Fruit fly (Drosophila melanogaster) whole organism, embryonic: ENCODE results near the gene CG43400.

Experiments
- ATbp ChIP-seq: fragments of 200-800 bp; sonication (Bioruptor generic); optimal IDR thresholded peaks from 2 replicates; lab custom pipeline; 2017; ENCODE audit warnings: missing biosample characterization, mild to moderate bottlenecking, missing genetic modification characterization, missing genetic modification reagents
- Atf-2 ChIP-seq: fragments of 200-800 bp; sonication (Bioruptor generic); optimal IDR thresholded peaks from 2 replicates; lab custom pipeline; 2016; ENCODE audit warnings: missing biosample characterization, missing genetic modification characterization
- Awh ChIP-seq: fragments of 200-800 bp; sonication (Bioruptor generic); IDR thresholded peaks from 2 replicates; pipeline ENCODE4, ENCODE4 v1.3.6; 2022; ENCODE audit warnings: missing biosample characterization, missing genetic modification characterization
- Blimp-1 ChIP-seq: fragments of 200-800 bp; sonication (Bioruptor generic); optimal IDR thresholded peaks from 3 replicates; lab custom pipeline; 2018; ENCODE audit warnings: missing biosample characterization, missing genetic modification characterization, mild to moderate bottlenecking, moderate library complexity, missing genetic modification reagents
- CG11560 ChIP-seq: fragments of 200-800 bp; sonication (Bioruptor generic); IDR thresholded peaks from 3 replicates; pipeline ENCODE4 v1.3.6; 2022; ENCODE audit warnings: missing biosample characterization, missing genetic modification characterization
- CG12219 ChIP-seq: fragments of 200-800 bp; sonication (Bioruptor generic); optimal IDR thresholded peaks from 3 replicates; lab custom pipeline; 2018; ENCODE audit warnings: missing biosample characterization, mild to moderate bottlenecking, missing genetic modification characterization
- CG12391 ChIP-seq: fragments of 200-800 bp; sonication (Bioruptor generic); optimal IDR thresholded peaks from 3 replicates; lab custom pipeline; 2018; ENCODE audit warnings: missing biosample characterization, mild to moderate bottlenecking, missing genetic modification characterization, moderate library complexity
- CG13287 ChIP-seq: fragments of 200-800 bp; sonication (Bioruptor generic); IDR thresholded peaks from 2 replicates; pipeline ENCODE4 v1.3.6; 2022; ENCODE audit warnings: missing biosample characterization, missing genetic modification characterization; ENCODE audit not compliant: partially characterized antibody
- CG17186 ChIP-seq: fragments of 200-800 bp; sonication (Bioruptor generic); optimal IDR thresholded peaks from 3 replicates; lab custom pipeline; 2017; ENCODE audit warnings: missing biosample characterization, missing genetic modification reagents, missing genetic modification characterization
- CG17359 ChIP-seq: fragments of 200-800 bp; sonication (Bioruptor generic); optimal IDR thresholded peaks from 3 replicates; lab custom pipeline; 2018; ENCODE audit warnings: missing biosample characterization, mild to moderate bottlenecking, missing genetic modification characterization, moderate library complexity
- CG1832 ChIP-seq: fragments of 200-800 bp; sonication (Bioruptor generic); optimal IDR thresholded peaks from 2 replicates; lab custom pipeline; 2017; ENCODE audit warnings: missing biosample characterization, mild to moderate bottlenecking, missing genetic modification characterization, inconsistent platforms
- CG18476 ChIP-seq: fragments of 200-800 bp; sonication (Bioruptor generic); optimal IDR thresholded peaks from 2 replicates; lab custom pipeline; 2016; ENCODE audit warnings: missing biosample characterization, mild to moderate bottlenecking, missing genetic modification characterization
- CG32767 ChIP-seq: fragments of 200-800 bp; sonication (Bioruptor generic); IDR thresholded peaks from 2 replicates; pipeline ENCODE4 v1.3.6; 2022; ENCODE audit warnings: missing biosample characterization, missing genetic modification characterization
- CG33213 ChIP-seq: fragments of 200-800 bp; sonication (Bioruptor generic); optimal IDR thresholded peaks from 3 replicates; lab custom pipeline; 2016; ENCODE audit warnings: missing biosample characterization, missing genetic modification characterization
- CG42726 ChIP-seq: fragments of 200-800 bp; sonication (Bioruptor generic); IDR thresholded peaks from 2 replicates; pipeline ENCODE4 v1.3.6; 2022; ENCODE audit warnings: missing biosample characterization, missing genetic modification characterization; ENCODE audit not compliant: partially characterized antibody
- CG4282 ChIP-seq: fragments of 200-800 bp; sonication (Bioruptor generic); optimal IDR thresholded peaks from 2 replicates; lab custom pipeline; 2016; ENCODE audit warnings: missing biosample characterization, missing genetic modification characterization
- CG5180 ChIP-seq: fragments of 200-800 bp; sonication (Bioruptor generic); optimal IDR thresholded peaks from 3 replicates; lab custom pipeline; 2017; ENCODE audit warnings: missing biosample characterization, missing genetic modification characterization, mild to moderate bottlenecking, moderate library complexity, missing genetic modification reagents
- CG6854 ChIP-seq: fragments of 200-800 bp; sonication (Bioruptor generic); optimal IDR thresholded peaks from 3 replicates; lab custom pipeline; 2017; ENCODE audit warnings: missing biosample characterization, mild to moderate bottlenecking, missing genetic modification characterization
- CG8089 ChIP-seq: fragments of 200-800 bp; sonication (Bioruptor generic); optimal IDR thresholded peaks from 3 replicates; lab custom pipeline; 2016; ENCODE audit warnings: missing biosample characterization, missing genetic modification characterization
- CG8359 ChIP-seq: fragments of 200-800 bp; sonication (Bioruptor generic); optimal IDR thresholded peaks from 2 replicates; lab custom pipeline; 2017; ENCODE audit warnings: missing biosample characterization, mild to moderate bottlenecking, missing genetic modification characterization, borderline replicate concordance
- CG8765 ChIP-seq: fragments of 200-800 bp; sonication (Bioruptor generic); IDR thresholded peaks from 2 replicates; pipeline ENCODE4 v1.3.6; 2022; ENCODE audit warnings: missing biosample characterization, missing genetic modification characterization
- CG9727 ChIP-seq: fragments of 200-800 bp; sonication (Bioruptor generic); optimal IDR thresholded peaks from 3 replicates; lab custom pipeline; 2017; ENCODE audit warnings: missing biosample characterization, mild to moderate bottlenecking, missing genetic modification characterization
- GATAe ChIP-seq: fragments of 200-800 bp; sonication (Bioruptor generic); conservative IDR thresholded peaks from 2 replicates; pipeline ENCODE4 v1.3.6; 2022; ENCODE audit warnings: missing biosample characterization, missing genetic modification characterization
- Gug ChIP-seq: fragments of 200-800 bp; sonication (Bioruptor generic); IDR thresholded peaks from 4 replicates; pipeline ENCODE4 v1.3.6; 2022; ENCODE audit warnings: missing biosample characterization, missing genetic modification characterization
- HmgD ChIP-seq: fragments of 200-800 bp; sonication (Bioruptor generic); optimal IDR thresholded peaks from 3 replicates; lab custom pipeline; 2016; ENCODE audit warnings: missing biosample characterization, missing genetic modification characterization
- Meics ChIP-seq: fragments of 200-800 bp; sonication (Bioruptor generic); optimal IDR thresholded peaks from 2 replicates; lab custom pipeline; 2017; ENCODE audit warnings: missing biosample characterization, mild to moderate bottlenecking, missing genetic modification characterization
- Mes4 ChIP-seq: fragments of 200-800 bp; sonication (Bioruptor generic); optimal IDR thresholded peaks from 2 replicates; lab custom pipeline; 2016; ENCODE audit warnings: missing biosample characterization, missing genetic modification characterization
- Nf-YC ChIP-seq: fragments of 200-800 bp; optimal IDR thresholded peaks from 3 replicates; lab custom pipeline; 2019; ENCODE audit warnings: missing biosample characterization, mild to moderate bottlenecking, missing genetic modification characterization, moderate library complexity
- Optix ChIP-seq: fragments of 200-800 bp; sonication (Bioruptor generic); IDR thresholded peaks from 3 replicates; pipeline ENCODE4 v1.3.6; 2022; ENCODE audit warnings: missing biosample characterization, missing genetic modification characterization
- Pdp1 ChIP-seq, 2 experiments: fragments of 200-800 bp; sonication (Bioruptor generic); optimal IDR thresholded peaks; 3 replicates each; lab custom pipeline; 2016; ENCODE audit warnings: missing biosample characterization in 2 of 2, missing genetic modification characterization in 2 of 2, mild to moderate bottlenecking in 1 of 2, moderate library complexity in 1 of 2
- Side ChIP-seq: fragments of 200-800 bp; sonication (Bioruptor generic); optimal IDR thresholded peaks from 2 replicates; lab custom pipeline; 2016; ENCODE audit warnings: missing biosample characterization, missing genetic modification characterization
- Six4 ChIP-seq: fragments of 200-800 bp; sonication (Bioruptor generic); optimal IDR thresholded peaks from 2 replicates; lab custom pipeline; 2016; ENCODE audit warnings: missing biosample characterization, missing genetic modification characterization
- Spps ChIP-seq: fragments of 200-800 bp; sonication (Bioruptor generic); optimal IDR thresholded peaks from 2 replicates; lab custom pipeline; 2018; ENCODE audit warnings: missing biosample characterization, mild to moderate bottlenecking, missing genetic modification characterization
- Sry-δ ChIP-seq: fragments of 200-800 bp; sonication (Bioruptor generic); optimal IDR thresholded peaks from 2 replicates; lab custom pipeline; 2016; ENCODE audit warnings: missing biosample characterization, missing genetic modification characterization
- bbx ChIP-seq: fragments of 200-800 bp; sonication (Bioruptor generic); IDR thresholded peaks from 2 replicates; pipeline ENCODE4 v1.3.6; 2022; ENCODE audit warnings: missing biosample characterization, missing genetic modification characterization; ENCODE audit not compliant: partially characterized antibody
- cwo ChIP-seq: fragments of 200-800 bp; sonication (Bioruptor generic); optimal IDR thresholded peaks from 3 replicates; lab custom pipeline; 2017; ENCODE audit warnings: missing biosample characterization, missing genetic modification characterization, mild to moderate bottlenecking, moderate library complexity, missing genetic modification reagents
- disco-r ChIP-seq: fragments of 200-800 bp; sonication (Bioruptor generic); optimal IDR thresholded peaks from 2 replicates; lab custom pipeline; 2016; ENCODE audit warnings: missing biosample characterization, missing genetic modification characterization
- dm ChIP-seq: fragments of 200-800 bp; sonication (Bioruptor generic); optimal IDR thresholded peaks from 3 replicates; lab custom pipeline; 2016; ENCODE audit warnings: missing biosample characterization, missing genetic modification characterization
- emc ChIP-seq: fragments of 200-800 bp; sonication (Bioruptor generic); optimal IDR thresholded peaks from 2 replicates; lab custom pipeline; 2016; ENCODE audit warnings: missing biosample characterization, missing genetic modification characterization
- jumu ChIP-seq: fragments of 200-800 bp; sonication (Bioruptor generic); optimal IDR thresholded peaks from 3 replicates; lab custom pipeline; 2016; ENCODE audit warnings: missing biosample characterization, missing genetic modification characterization
- knrl ChIP-seq: fragments of 200-800 bp; sonication (Bioruptor generic); IDR thresholded peaks from 3 replicates; pipeline ENCODE4 v1.3.6; 2022; ENCODE audit warnings: missing biosample characterization, missing genetic modification characterization; ENCODE audit not compliant: partially characterized antibody
- nau ChIP-seq: fragments of 200-800 bp; sonication (Bioruptor generic); optimal IDR thresholded peaks from 3 replicates; lab custom pipeline; 2017; ENCODE audit warnings: missing biosample characterization, mild to moderate bottlenecking, missing genetic modification characterization, missing genetic modification reagents
- nerfin-1 ChIP-seq: fragments of 200-800 bp; sonication (Bioruptor generic); optimal IDR thresholded peaks from 3 replicates; lab custom pipeline; 2019; ENCODE audit warnings: missing biosample characterization, mild to moderate bottlenecking, missing genetic modification characterization, moderate library complexity
- nerfin-2 ChIP-seq: fragments of 200-800 bp; sonication (Bioruptor generic); IDR thresholded peaks from 2 replicates; pipeline ENCODE4 v1.3.6; 2022; ENCODE audit warnings: missing biosample characterization, missing genetic modification characterization; ENCODE audit not compliant: partially characterized antibody
- ro ChIP-seq: fragments of 200-800 bp; sonication (Bioruptor generic); IDR thresholded peaks from 2 replicates; pipeline ENCODE4 v1.3.6; 2022; ENCODE audit warnings: missing biosample characterization, missing genetic modification characterization
- sd ChIP-seq: fragments of 200-800 bp; sonication (Bioruptor generic); optimal IDR thresholded peaks from 3 replicates; lab custom pipeline; 2018; ENCODE audit warnings: missing biosample characterization, mild to moderate bottlenecking, missing genetic modification characterization, moderate library complexity
- sisA ChIP-seq: fragments of 200-800 bp; sonication (Bioruptor generic); IDR thresholded peaks from 2 replicates; pipeline ENCODE4 v1.3.6; 2022; ENCODE audit warnings: missing biosample characterization, missing genetic modification characterization
- trh ChIP-seq: fragments of 200-800 bp; sonication (Bioruptor generic); optimal IDR thresholded peaks from 2 replicates; lab custom pipeline; 2016; ENCODE audit warnings: missing biosample characterization, missing genetic modification characterization
- yki ChIP-seq: fragments of >200 bp; optimal IDR thresholded peaks from 3 replicates; lab custom pipeline; 2018
- zfh1 ChIP-seq: fragments of 200-800 bp; sonication (Bioruptor generic); IDR thresholded peaks from 3 replicates; pipeline ENCODE4 v1.3.6; 2022; ENCODE audit warnings: missing biosample characterization, missing genetic modification characterization

Gene CG43400

dm6 chr2L:8464107-8464582, 26.4 kb upstream of the CG43400 start, which contains the start of gene prg:
TSS of gene prg (plus strand) at chr2L:8464488.
- TF ChIP-seq CG33213 (GFP tag; lab: Kevin White, UChicago) (peak; percentile 46), jumu (GFP tag; lab: Kevin White, UChicago) (peak; percentile 71), Six4 (GFP tag; lab: Kevin White, UChicago) (peak; percentile 26), cwo (peak; percentile 50), Spps (tag; lab: Kevin White, UChicago) (no peak), sd (no peak), CG32767 (peak; percentile 41; the same call in 1 of the 2 replicates), CG17186 (no peak), nerfin-1 (tag; lab: Kevin White, UChicago) (peak; percentile 7), bbx (GFP tag; lab: Robert Waterston, UW) (peak; percentile 98), CG13287 (GFP tag; lab: Robert Waterston, UW) (peak; percentile 98), Pdp1 (GFP tag; optimal IDR thresholded peaks at IDR 0.05; lab: Kevin White, UChicago) (peak; percentile 61 to 66), emc (no peak), trh (GFP tag; lab: Kevin White, UChicago) (no peak), CG12219 (GFP tag; lab: Kevin White, UChicago) (no peak), CG17359 (tag; lab: Kevin White, UChicago) (peak; percentile 54), zfh1 (GFP tag; lab: Robert Waterston, UW) (peak; percentile 16; the same call in 1 of the 3 replicates), Gug (GFP tag; lab: Robert Waterston, UW) (peak; percentile 10; the same call in 1 of the 4 replicates), dm (peak; percentile 81), nau (GFP tag; lab: Kevin White, UChicago) (no peak), CG18476 (GFP tag; lab: Kevin White, UChicago) (peak; percentile 85), CG8765 (no peak), Mes4 (peak; percentile 7), yki (lab: Kevin White, UChicago) (no peak), CG8359 (no peak), CG6854 (peak; percentile 56), nerfin-2 (peak; percentile 94), Awh (GFP tag; lab: Robert Waterston, UW) (0 out of 2 replicates have a peak, but pooled peaks have one; percentile 21), knrl (peak; percentile 90), CG12391 (tag; lab: Kevin White, UChicago) (peak; percentile 76), sisA (GFP tag; lab: Robert Waterston, UW) (peak; percentile 23; the same call in 1 of the 2 replicates), CG5180 (peak; percentile 57), ATbp (GFP tag; lab: Kevin White, UChicago) (peak; percentile 16), CG9727 (peak; percentile 70), CG4282 (GFP tag; lab: Kevin White, UChicago) (peak; percentile 92), CG1832 (GFP tag; lab: Kevin White, UChicago) (no peak), CG8089 (GFP tag; lab: Kevin White, UChicago) (peak; percentile 35), Meics (peak; percentile 70), Atf-2 (GFP tag; lab: Kevin White, UChicago) (peak; percentile 45), Optix (GFP tag; lab: Robert Waterston, UW) (no peak), CG42726 (GFP tag; lab: Robert Waterston, UW) (peak; percentile 95), disco-r (GFP tag; lab: Kevin White, UChicago) (no peak), GATAe (GFP tag; lab: Robert Waterston, UW) (0 out of 2 replicates have a peak, but pooled peaks have one; percentile 16), Nf-YC (tag; lab: Kevin White, UChicago) (peak; percentile 70), CG11560 (tag; lab: Robert Waterston, UW) (no peak), Sry-δ (GFP tag; lab: Kevin White, UChicago) (peak; percentile 77), ro (no peak), Blimp-1 (GFP tag; lab: Kevin White, UChicago) (peak; percentile 62), Side (GFP tag; lab: Kevin White, UChicago) (peak; percentile 65), HmgD (GFP tag; lab: Kevin White, UChicago) (no peak)
